Fruit fly (Drosophila melanogaster) whole organism, adult: ENCODE data around the gene CG7906.

Source experiments
- CG11617 ChIP-seq: fragments of 200-800 bp; sonication (Bioruptor generic); optimal IDR thresholded peaks from 2 replicates; lab custom pipeline; 2017; ENCODE audit warnings: mild to moderate bottlenecking, missing biosample characterization, missing genetic modification reagents, missing genetic modification characterization
- CG14711 ChIP-seq: fragments of 200-800 bp; sonication (Bioruptor generic); optimal IDR thresholded peaks from 2 replicates; lab custom pipeline; 2018; ENCODE audit warnings: missing biosample characterization, mild to moderate bottlenecking, missing genetic modification characterization, moderate library complexity
- CG1620 ChIP-seq: fragments of 200-800 bp; sonication (Bioruptor generic); optimal IDR thresholded peaks from 2 replicates; lab custom pipeline; 2016; ENCODE audit warnings: missing biosample characterization, missing genetic modification characterization
- CG5204 ChIP-seq: fragments of 200-800 bp; sonication (Bioruptor generic); optimal IDR thresholded peaks from 2 replicates; lab custom pipeline; 2016; ENCODE audit warnings: missing biosample characterization, missing genetic modification characterization
- Mnt ChIP-seq: fragments of 200-800 bp; sonication (Bioruptor generic); optimal IDR thresholded peaks from 2 replicates; lab custom pipeline; 2016; ENCODE audit warnings: missing biosample characterization, mild to moderate bottlenecking, missing genetic modification characterization
- cic ChIP-seq: fragments of 200-800 bp; sonication (Bioruptor generic); optimal IDR thresholded peaks from 2 replicates; lab custom pipeline; 2017; ENCODE audit warnings: missing biosample characterization, mild to moderate bottlenecking, missing genetic modification characterization, moderate library complexity
- cnc ChIP-seq, 2 experiments: fragments of >200 bp; optimal IDR thresholded peaks; 2 replicates each; lab custom pipeline; 2017
- kay ChIP-seq: fragments of 200-800 bp; sonication (Bioruptor generic); peaks from one replicate; lab custom pipeline; 2016; ENCODE audit warnings: missing biosample characterization, missing genetic modification characterization, borderline replicate concordance
- pad ChIP-seq: fragments of 200-800 bp; sonication (Bioruptor generic); optimal IDR thresholded peaks from 3 replicates; lab custom pipeline; 2017; ENCODE audit warnings: missing biosample characterization, missing genetic modification characterization, mild to moderate bottlenecking, moderate library complexity, missing genetic modification reagents

DNA sequence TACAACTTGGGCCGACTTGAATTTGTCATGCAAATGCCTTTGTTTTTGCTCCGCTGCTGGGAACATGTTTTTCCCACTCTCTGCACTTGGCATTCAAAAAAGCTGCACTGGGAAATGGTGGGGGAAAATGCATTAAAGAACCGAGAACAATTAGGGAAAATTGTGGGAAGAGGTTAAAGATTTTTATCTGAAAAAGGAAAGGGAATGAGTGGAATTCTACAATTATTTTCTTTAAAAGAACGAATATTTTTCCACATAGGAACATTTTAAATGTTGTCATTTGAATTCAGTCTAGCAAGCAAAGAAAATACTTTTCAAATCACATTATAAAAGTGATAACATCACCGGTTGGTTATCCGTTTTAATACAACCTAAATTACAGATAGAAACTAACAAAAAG, 33.4 kb upstream of the CG7906 start, which contains the start of gene saturn:
- no peak for TF ChIP-seq kay (GFP tag; lab: Kevin White, UChicago)
- no peak for TF ChIP-seq CG1620
- TF ChIP-seq cic (GFP tag; lab: Kevin White, UChicago): no peak
- no peak for TF ChIP-seq CG5204 (GFP tag; lab: Kevin White, UChicago)
- TF ChIP-seq Mnt: no peak
- TF ChIP-seq CG11617 (GFP tag; lab: Kevin White, UChicago): no peak
- no peak for TF ChIP-seq CG14711 (tag; lab: Kevin White, UChicago)
- no peak for TF ChIP-seq cnc (optimal IDR thresholded peaks at IDR 0.05; lab: Kevin White, UChicago)
- TF ChIP-seq pad (GFP tag; lab: Kevin White, UChicago): no peak
